Fruit fly (Drosophila melanogaster) whole organism, embryonic: Measurements from ENCODE around the gene CG31347.

ENCODE experiments used
- ATbp ChIP-seq: fragments of 200-800 bp; sonication (Bioruptor generic); optimal IDR thresholded peaks from 2 replicates; lab custom pipeline; 2017; ENCODE audit warnings: missing biosample characterization, mild to moderate bottlenecking, missing genetic modification characterization, missing genetic modification reagents
- BEAF-32 ChIP-seq: fragments of 200-800 bp; sonication (Bioruptor generic); optimal IDR thresholded peaks from 3 replicates; lab custom pipeline; 2017; ENCODE audit warnings: missing biosample characterization, missing genetic modification characterization, mild to moderate bottlenecking, moderate library complexity, missing genetic modification reagents
- C15 ChIP-seq: fragments of 200-800 bp; sonication (Bioruptor generic); IDR thresholded peaks from 3 replicates; pipeline ENCODE4 v1.3.6; 2022; ENCODE audit warnings: missing biosample characterization, missing genetic modification characterization
- CG10209 ChIP-seq: fragments of 200-800 bp; sonication (Bioruptor generic); optimal IDR thresholded peaks from 3 replicates; lab custom pipeline; 2017; ENCODE audit warnings: missing biosample characterization, mild to moderate bottlenecking, missing genetic modification characterization, missing genetic modification reagents
- CG10979 ChIP-seq: fragments of 200-800 bp; sonication (Bioruptor generic); optimal IDR thresholded peaks from 2 replicates; lab custom pipeline; 2018; ENCODE audit warnings: missing biosample characterization, mild to moderate bottlenecking, missing genetic modification characterization, moderate library complexity
- CG15011 ChIP-seq: fragments of 200-800 bp; sonication (Bioruptor generic); optimal IDR thresholded peaks from 3 replicates; lab custom pipeline; 2018; ENCODE audit warnings: missing biosample characterization, mild to moderate bottlenecking, missing genetic modification characterization
- CG15269 ChIP-seq: fragments of 200-800 bp; sonication (Bioruptor generic); optimal IDR thresholded peaks from 2 replicates; lab custom pipeline; 2018; ENCODE audit warnings: missing biosample characterization, mild to moderate bottlenecking, missing genetic modification characterization, moderate library complexity
- CG15514 ChIP-seq: fragments of 200-800 bp; sonication (Bioruptor generic); optimal IDR thresholded peaks from 3 replicates; lab custom pipeline; 2017; ENCODE audit warnings: missing biosample characterization, missing genetic modification characterization, mild to moderate bottlenecking, moderate library complexity, missing genetic modification reagents
- CG16815 ChIP-seq: fragments of 200-800 bp; sonication (Bioruptor generic); optimal IDR thresholded peaks from 3 replicates; lab custom pipeline; 2017; ENCODE audit warnings: missing biosample characterization, mild to moderate bottlenecking, missing genetic modification characterization
- CG2202 ChIP-seq: fragments of 200-800 bp; sonication (Bioruptor generic); optimal IDR thresholded peaks from 2 replicates; lab custom pipeline; 2018; ENCODE audit warnings: missing biosample characterization, mild to moderate bottlenecking, missing genetic modification characterization
- CG31365 ChIP-seq: fragments of 200-800 bp; sonication (Bioruptor generic); optimal IDR thresholded peaks from 2 replicates; lab custom pipeline; 2018; ENCODE audit warnings: missing biosample characterization, mild to moderate bottlenecking, missing genetic modification characterization
- CG32532 ChIP-seq: fragments of 200-800 bp; sonication (Bioruptor generic); IDR thresholded peaks from 2 replicates; pipeline ENCODE4 v1.3.6; 2022; ENCODE audit warnings: missing biosample characterization, missing genetic modification characterization
- CG32767 ChIP-seq: fragments of 200-800 bp; sonication (Bioruptor generic); IDR thresholded peaks from 2 replicates; pipeline ENCODE4 v1.3.6; 2022; ENCODE audit warnings: missing biosample characterization, missing genetic modification characterization
- CG34376 ChIP-seq: fragments of 200-800 bp; sonication (Bioruptor generic); optimal IDR thresholded peaks from 2 replicates; lab custom pipeline; 2018; ENCODE audit warnings: missing biosample characterization, mild to moderate bottlenecking, missing genetic modification characterization
- CG4707 ChIP-seq: fragments of 200-800 bp; sonication (Bioruptor generic); optimal IDR thresholded peaks from 2 replicates; lab custom pipeline; 2018; ENCODE audit warnings: missing biosample characterization, mild to moderate bottlenecking, missing genetic modification characterization, moderate library complexity
- CG4730 ChIP-seq: fragments of 200-800 bp; sonication (Bioruptor generic); IDR thresholded peaks from 2 replicates; pipeline ENCODE4 v1.3.6; 2022; ENCODE audit warnings: missing biosample characterization, missing genetic modification characterization
- CG8359 ChIP-seq: fragments of 200-800 bp; sonication (Bioruptor generic); optimal IDR thresholded peaks from 2 replicates; lab custom pipeline; 2017; ENCODE audit warnings: missing biosample characterization, mild to moderate bottlenecking, missing genetic modification characterization, borderline replicate concordance
- CrebB ChIP-seq: fragments of 200-800 bp; sonication (Bioruptor generic); optimal IDR thresholded peaks from 3 replicates; lab custom pipeline; 2018; ENCODE audit warnings: missing biosample characterization, mild to moderate bottlenecking, missing genetic modification characterization
- Dbx ChIP-seq: fragments of 200-800 bp; sonication (Bioruptor generic); IDR thresholded peaks from 3 replicates; pipeline ENCODE4 v1.3.6; 2022; ENCODE audit warnings: missing biosample characterization, missing genetic modification characterization
- Dp ChIP-seq: fragments of 200-800 bp; sonication (Bioruptor generic); optimal IDR thresholded peaks from 2 replicates; lab custom pipeline; 2018; ENCODE audit warnings: missing biosample characterization, mild to moderate bottlenecking, missing genetic modification characterization, moderate library complexity
- Drgx ChIP-seq: fragments of 200-800 bp; sonication (Bioruptor generic); IDR thresholded peaks from 2 replicates; pipeline ENCODE4 v1.3.6; 2022; ENCODE audit warnings: missing biosample characterization, missing genetic modification characterization
- Ets97D ChIP-seq: fragments of 200-800 bp; sonication (Bioruptor generic); optimal IDR thresholded peaks from 3 replicates; lab custom pipeline; 2016; ENCODE audit warnings: missing biosample characterization, missing genetic modification characterization
- Fer1 ChIP-seq: fragments of 200-800 bp; sonication (Bioruptor generic); optimal IDR thresholded peaks from 2 replicates; lab custom pipeline; 2017; ENCODE audit warnings: missing biosample characterization, mild to moderate bottlenecking, missing genetic modification characterization
- Gsc ChIP-seq: fragments of 200-800 bp; sonication (Bioruptor generic); IDR thresholded peaks from 2 replicates; pipeline ENCODE4 v1.3.6; 2022; ENCODE audit warnings: missing biosample characterization, missing genetic modification characterization
- Hsf ChIP-seq: fragments of 200-800 bp; sonication (Bioruptor generic); optimal IDR thresholded peaks from 3 replicates; lab custom pipeline; 2016; ENCODE audit warnings: missing biosample characterization, missing genetic modification characterization
- Jarid2 ChIP-seq: fragments of 200-800 bp; sonication (Bioruptor generic); optimal IDR thresholded peaks from 3 replicates; lab custom pipeline; 2017; ENCODE audit warnings: mild to moderate bottlenecking, missing biosample characterization, missing genetic modification reagents, missing genetic modification characterization
- Kr ChIP-seq: fragments of 200-800 bp; sonication (Bioruptor generic); optimal IDR thresholded peaks from 2 replicates; lab custom pipeline; 2017; ENCODE audit warnings: missing biosample characterization, mild to moderate bottlenecking, missing genetic modification characterization
- MBD-R2 ChIP-seq: fragments of 200-800 bp; sonication (Bioruptor generic); IDR thresholded peaks from 2 replicates; pipeline ENCODE4 v1.3.6; 2022; ENCODE audit warnings: missing biosample characterization, missing genetic modification characterization
- Rfx ChIP-seq: fragments of 200-800 bp; sonication (Bioruptor generic); IDR thresholded peaks from 2 replicates; pipeline ENCODE4 v1.3.6; 2022; ENCODE audit warnings: missing biosample characterization, missing genetic modification characterization
- Sry-β ChIP-seq: fragments of 200-800 bp; sonication (Bioruptor generic); optimal IDR thresholded peaks from 2 replicates; lab custom pipeline; 2018; ENCODE audit warnings: missing biosample characterization, mild to moderate bottlenecking, missing genetic modification characterization, moderate library complexity
- Stat92E ChIP-seq, 3 experiments: fragments of >200 bp in 2 of 3; fragments of 200-800 bp in 1 of 3; sonication (Bioruptor generic) in 1 of 3; optimal IDR thresholded peaks; 2 replicates each; lab custom pipeline; 2017 to 2019; ENCODE audit warnings: missing biosample characterization in 3 of 3, missing genetic modification characterization in 3 of 3, mild to moderate bottlenecking in 1 of 3, moderate library complexity in 1 of 3
- Tbp ChIP-seq: fragments of >200 bp; optimal IDR thresholded peaks from 2 replicates; lab custom pipeline; 2018; ENCODE audit warnings: missing biosample characterization, missing genetic modification characterization
- crc ChIP-seq: fragments of 200-800 bp; sonication (Bioruptor generic); optimal IDR thresholded peaks from 2 replicates; lab custom pipeline; 2016; ENCODE audit warnings: missing biosample characterization, missing genetic modification characterization
- crol ChIP-seq: fragments of 200-800 bp; sonication (Bioruptor generic); IDR thresholded peaks from 2 replicates; pipeline ENCODE4 v1.3.6; 2022; ENCODE audit warnings: missing biosample characterization, missing genetic modification characterization
- cwo ChIP-seq: fragments of 200-800 bp; sonication (Bioruptor generic); optimal IDR thresholded peaks from 3 replicates; lab custom pipeline; 2017; ENCODE audit warnings: missing biosample characterization, missing genetic modification characterization, mild to moderate bottlenecking, moderate library complexity, missing genetic modification reagents
- dysf ChIP-seq: fragments of 200-800 bp; sonication (Bioruptor generic); IDR thresholded peaks from 3 replicates; pipeline ENCODE4 v1.3.6; 2022; ENCODE audit warnings: missing biosample characterization, missing genetic modification characterization
- en ChIP-seq: fragments of 200-800 bp; sonication (Bioruptor generic); optimal IDR thresholded peaks from 2 replicates; lab custom pipeline; 2016; ENCODE audit warnings: missing biosample characterization, missing genetic modification characterization
- fd102C ChIP-seq: fragments of 200-800 bp; sonication (Bioruptor generic); optimal IDR thresholded peaks from 2 replicates; lab custom pipeline; 2018; ENCODE audit warnings: missing biosample characterization, mild to moderate bottlenecking, missing genetic modification characterization, moderate library complexity
- fru ChIP-seq: fragments of >200 bp; optimal IDR thresholded peaks from 2 replicates; lab custom pipeline; 2017
- gcm ChIP-seq: fragments of 200-800 bp; sonication (Bioruptor generic); optimal IDR thresholded peaks from 2 replicates; lab custom pipeline; 2019; ENCODE audit warnings: missing biosample characterization, mild to moderate bottlenecking, missing genetic modification characterization, moderate library complexity
- her ChIP-seq: fragments of 200-800 bp; sonication (Bioruptor generic); optimal IDR thresholded peaks from 2 replicates; lab custom pipeline; 2016; ENCODE audit warnings: missing biosample characterization, missing genetic modification characterization
- hkb ChIP-seq, 2 experiments: fragments of 200-800 bp in 1 of 2; fragments of >200 bp in 1 of 2; sonication (Bioruptor generic) in 1 of 2; IDR thresholded peaks in 1 of 2; optimal IDR thresholded peaks in 1 of 2; 2 replicates each; pipeline versions ENCODE4 v1.3.6 to Lab custom; 2017 to 2022; ENCODE audit warnings: missing biosample characterization in 1 of 2, missing genetic modification characterization in 1 of 2
- insv ChIP-seq, 2 experiments: fragments of 200-800 bp; sonication (Bioruptor generic); optimal IDR thresholded peaks; 3 replicates each; lab custom pipeline; 2016 to 2018; ENCODE audit warnings: missing biosample characterization in 2 of 2, missing genetic modification characterization in 2 of 2
- kay ChIP-seq: fragments of 200-800 bp; sonication (Bioruptor generic); optimal IDR thresholded peaks from 2 replicates; lab custom pipeline; 2016; ENCODE audit warnings: missing biosample characterization, missing genetic modification characterization
- kni ChIP-seq: fragments of 200-800 bp; sonication (Bioruptor generic); optimal IDR thresholded peaks from 3 replicates; lab custom pipeline; 2017; ENCODE audit warnings: mild to moderate bottlenecking, missing biosample characterization, missing genetic modification reagents, missing genetic modification characterization
- mirr ChIP-seq: fragments of 200-800 bp; sonication (Bioruptor generic); optimal IDR thresholded peaks from 3 replicates; lab custom pipeline; 2018; ENCODE audit warnings: missing biosample characterization, mild to moderate bottlenecking, missing genetic modification characterization
- nerfin-2 ChIP-seq: fragments of 200-800 bp; sonication (Bioruptor generic); IDR thresholded peaks from 2 replicates; pipeline ENCODE4 v1.3.6; 2022; ENCODE audit warnings: missing biosample characterization, missing genetic modification characterization; ENCODE audit not compliant: partially characterized antibody
- tio ChIP-seq: fragments of 200-800 bp; sonication (Bioruptor generic); optimal IDR thresholded peaks from 2 replicates; lab custom pipeline; 2017; ENCODE audit warnings: missing biosample characterization, missing genetic modification characterization, inconsistent platforms

The CG31347 gene

DNA sequence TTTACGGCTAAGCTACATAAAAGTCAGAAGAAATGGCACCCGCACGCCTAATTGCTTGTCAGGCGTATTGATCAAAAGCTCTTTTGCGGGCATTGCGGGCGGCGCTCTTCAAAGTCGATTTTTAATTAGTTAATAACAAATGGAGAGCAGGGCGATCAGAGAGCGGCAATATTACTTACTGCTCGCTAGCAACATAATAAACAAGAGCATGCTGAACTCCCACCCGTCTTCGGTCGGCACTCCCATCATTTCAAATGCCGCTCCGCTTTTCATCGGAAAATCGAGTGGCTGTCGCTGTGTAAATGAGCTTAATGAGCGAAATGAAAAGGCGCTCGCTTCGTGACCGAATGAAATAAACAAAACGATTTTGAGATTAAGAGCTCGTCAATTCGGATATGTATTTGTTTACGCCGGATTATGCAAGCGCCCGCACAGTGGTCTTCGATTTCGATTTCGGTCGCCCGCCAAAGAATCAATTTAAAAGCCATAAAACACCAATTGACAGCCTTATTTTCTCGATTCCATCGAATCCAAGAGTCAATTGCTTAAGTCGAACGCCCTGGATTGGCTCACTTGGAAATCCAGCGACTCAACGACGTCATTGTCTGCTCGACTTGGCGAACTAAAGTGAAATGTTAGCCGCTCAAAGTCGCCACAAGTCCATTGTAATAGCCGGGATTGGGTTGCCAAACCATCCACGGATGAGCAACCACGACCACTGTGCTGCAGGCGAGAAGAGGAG is 38.7 kb downstream of the CG31347 start (continued):
- peak; percentile 72 for TF ChIP-seq Hsf (GFP tag; lab: Kevin White, UChicago)
- TF ChIP-seq BEAF-32 (GFP tag; lab: Kevin White, UChicago) = no peak
- TF ChIP-seq CrebB (tag; lab: Kevin White, UChicago) = peak; percentile 56
- TF ChIP-seq CG15011 = peak; percentile 74
- TF ChIP-seq Dbx (GFP tag; lab: Robert Waterston, UW) = peak; percentile 74; the same call in 2 of the 3 replicates
- no peak for TF ChIP-seq Dp (GFP tag; lab: Kevin White, UChicago)
- peak; percentile 88 for TF ChIP-seq CG15269 (tag; lab: Kevin White, UChicago)
- peak; percentile 86 for TF ChIP-seq her (GFP tag; lab: Kevin White, UChicago)
- TF ChIP-seq cwo (GFP tag; lab: Kevin White, UChicago) = peak; percentile 55
- TF ChIP-seq kay (GFP tag; lab: Kevin White, UChicago) = peak; percentile 57
- no peak for TF ChIP-seq Tbp (GFP tag; lab: Kevin White, UChicago)
- peak; percentile 58 for TF ChIP-seq CG16815
- TF ChIP-seq Rfx (GFP tag; lab: Robert Waterston, UW) = peak; percentile 83
- peak; percentile 86 for TF ChIP-seq CG10209 (GFP tag; lab: Kevin White, UChicago)
- peak; percentile 18 for TF ChIP-seq CG15514
- TF ChIP-seq crol (GFP tag; lab: Robert Waterston, UW) = no peak
- peak; percentile 62 for TF ChIP-seq CG8359 (GFP tag; lab: Kevin White, UChicago)
- TF ChIP-seq CG34376 (GFP tag; lab: Kevin White, UChicago) = peak; percentile 31
- no peak for TF ChIP-seq fd102C (GFP tag; lab: Kevin White, UChicago)
- TF ChIP-seq Sry-β (GFP tag; lab: Kevin White, UChicago) = no peak
- no peak for TF ChIP-seq CG2202 (tag; lab: Kevin White, UChicago)
- TF ChIP-seq CG4707 (GFP tag; lab: Kevin White, UChicago) = peak; percentile 69
- TF ChIP-seq Jarid2 = peak; percentile 32
- TF ChIP-seq tio (GFP tag; lab: Kevin White, UChicago) = peak; percentile 77
- TF ChIP-seq Gsc (GFP tag; lab: Robert Waterston, UW) = peak; percentile 78
- no peak for TF ChIP-seq hkb (optimal IDR thresholded peaks at IDR 0.05; lab: Kevin White, UChicago)
- peak; percentile 91 for TF ChIP-seq hkb (GFP tag; IDR thresholded peaks at IDR 0.05; lab: Robert Waterston, UW)
- TF ChIP-seq CG32767 (GFP tag; lab: Robert Waterston, UW) = peak; percentile 87
- TF ChIP-seq CG31365 = peak; percentile 33
- peak; percentile 45 for TF ChIP-seq en (GFP tag; lab: Kevin White, UChicago)
- TF ChIP-seq CG4730 = peak; percentile 73
- peak; percentile 75 for TF ChIP-seq CG10979 (tag; lab: Kevin White, UChicago)
- no peak for TF ChIP-seq C15
- TF ChIP-seq fru (lab: Kevin White, UChicago) = no peak
- peak; percentile 33; the same call in 1 of the 2 replicates for TF ChIP-seq MBD-R2 (GFP tag; lab: Robert Waterston, UW)
- peak; percentile 67 for TF ChIP-seq gcm
- peak; percentile 11 for TF ChIP-seq kni
- TF ChIP-seq Kr (GFP tag; lab: Kevin White, UChicago) = no peak
- TF ChIP-seq dysf = peak; percentile 93
- no peak for TF ChIP-seq insv (GFP tag; optimal IDR thresholded peaks at IDR 0.05; lab: Kevin White, UChicago)
- TF ChIP-seq CG32532 (GFP tag; lab: Robert Waterston, UW) = peak; percentile 77
- TF ChIP-seq Drgx (GFP tag; lab: Robert Waterston, UW) = peak; percentile 77; the same call in 1 of the 2 replicates
- peak; percentile 78 for TF ChIP-seq Fer1 (GFP tag; lab: Kevin White, UChicago)
- no peak for TF ChIP-seq mirr (GFP tag; lab: Kevin White, UChicago)
- TF ChIP-seq Stat92E (GFP tag; optimal IDR thresholded peaks at IDR 0.05; lab: Kevin White, UChicago) = no peak
- TF ChIP-seq crc (GFP tag; lab: Kevin White, UChicago) = peak; percentile 73
- peak; percentile 31 for TF ChIP-seq Ets97D
- TF ChIP-seq nerfin-2 (GFP tag; lab: Robert Waterston, UW) = 0 out of 2 replicates have a peak, but pooled peaks have one; percentile 18
- TF ChIP-seq ATbp (GFP tag; lab: Kevin White, UChicago) = peak; percentile 86
